Worm (Caenorhabditis elegans) whole organism, L3 larva: Measurements from ENCODE around the gene C32B5.18.

Experiments used
- R02D3.7 ChIP-seq: fragments of 150-350 bp; optimal IDR thresholded peaks from 2 replicates; lab custom pipeline; 2014; ENCODE audit warnings: missing biosample characterization, missing genetic modification characterization
- ceh-16 ChIP-seq: sonication (generic microtip); optimal IDR thresholded peaks from 2 replicates; lab custom pipeline; 2017; ENCODE audit warnings: missing biosample characterization, missing genetic modification characterization
- ceh-82 ChIP-seq: fragments of 150-350 bp; optimal IDR thresholded peaks from 2 replicates; lab custom pipeline; 2014; ENCODE audit warnings: missing biosample characterization, missing genetic modification characterization
- ceh-9 ChIP-seq: sonication (generic microtip); optimal IDR thresholded peaks from 2 replicates; lab custom pipeline; 2018; ENCODE audit warnings: missing biosample characterization, missing genetic modification characterization
- fkh-10 ChIP-seq: sonication (generic microtip); optimal IDR thresholded peaks from 2 replicates; lab custom pipeline; 2017; ENCODE audit warnings: missing biosample characterization, missing genetic modification reagents, missing genetic modification characterization
- fos-1 ChIP-seq: fragments of 150-350 bp; optimal IDR thresholded peaks from 2 replicates; lab custom pipeline; 2014; ENCODE audit warnings: missing biosample characterization, missing genetic modification characterization
- nhr-11 ChIP-seq: fragments of 150-350 bp; optimal IDR thresholded peaks from 2 replicates; lab custom pipeline; 2014; ENCODE audit warnings: missing biosample characterization, missing genetic modification characterization
- nhr-25 ChIP-seq: sonication (generic microtip); optimal IDR thresholded peaks from 2 replicates; lab custom pipeline; 2017; ENCODE audit warnings: missing biosample characterization, missing genetic modification characterization
- nhr-28 ChIP-seq: fragments of 150-350 bp; optimal IDR thresholded peaks from 2 replicates; lab custom pipeline; 2014; ENCODE audit warnings: missing biosample characterization, missing genetic modification characterization
- pha-4 ChIP-seq: fragments of 150-350 bp; optimal IDR thresholded peaks from 2 replicates; lab custom pipeline; 2014; ENCODE audit warnings: missing biosample characterization, missing genetic modification reagents, missing genetic modification characterization
- skn-1 ChIP-seq: fragments of 150-350 bp; optimal IDR thresholded peaks from 2 replicates; lab custom pipeline; 2014; ENCODE audit warnings: missing biosample characterization, missing genetic modification characterization
- unc-62 ChIP-seq: fragments of 150-350 bp; sonication (generic microtip); optimal IDR thresholded peaks from 4 replicates; lab custom pipeline; 2014; ENCODE audit warnings: missing biosample characterization, missing genetic modification reagents, missing genetic modification characterization
- ztf-11 ChIP-seq: fragments of 150-350 bp; optimal IDR thresholded peaks from 2 replicates; lab custom pipeline; 2014; ENCODE audit warnings: missing biosample characterization, missing genetic modification characterization

ce11 chrII:973999-974398 lies 13.7 kb downstream of the C32B5.18 start, which contains the start of gene fbxc-14:
- TF ChIP-seq nhr-28 (tag; lab: Kevin White, UChicago) (no peak), nhr-25 (tag; lab: Kevin White, UChicago) (no peak), pha-4 (no peak), nhr-11 (no peak), ceh-16 (tag; lab: Kevin White, UChicago) (no peak), unc-62 (GFP tag; lab: Kevin White, UChicago) (no peak), ztf-11 (tag; lab: Kevin White, UChicago) (no peak), ceh-9 (tag; lab: Kevin White, UChicago) (no peak), fos-1 (tag; lab: Kevin White, UChicago) (no peak), R02D3.7 (tag; lab: Kevin White, UChicago) (no peak), fkh-10 (no peak), ceh-82 (tag; lab: Kevin White, UChicago) (no peak), skn-1 (tag; lab: Kevin White, UChicago) (no peak)
